Worm (Caenorhabditis elegans) whole organism, L4 larva: ENCODE data around the gene srx-29.
A peak's percentile ranks its signal among the peaks of the same experiment; 100 is the strongest.

Source experiments
- F37D6.2 ChIP-seq: sonication (generic microtip); optimal IDR thresholded peaks from 2 replicates; lab custom pipeline; 2016; ENCODE audit warnings: mild to moderate bottlenecking, missing genetic modification characterization, missing compliant biosample characterization
- T20F7.1 ChIP-seq: fragments of 200-800 bp; sonication (Bioruptor generic); optimal IDR thresholded peaks from 2 replicates; lab custom pipeline; 2018; ENCODE audit warnings: mild to moderate bottlenecking, missing genetic modification characterization, missing compliant biosample characterization
- Y5F2A.4 ChIP-seq: fragments of 200-800 bp; sonication (Bioruptor generic); optimal IDR thresholded peaks from 2 replicates; lab custom pipeline; 2018; ENCODE audit warnings: mild to moderate bottlenecking, missing genetic modification characterization, missing compliant biosample characterization
- ZK337.2 ChIP-seq: fragments of 200-800 bp; sonication (Bioruptor generic); IDR thresholded peaks from 2 replicates; pipeline ENCODE4 v1.3.6; 2022; ENCODE audit warnings: missing genetic modification reagents, missing genetic modification characterization, missing compliant biosample characterization
- aha-1 ChIP-seq: fragments of 150-350 bp; peaks from one replicate; lab custom pipeline; 2014; ENCODE audit warnings: missing biosample characterization, missing genetic modification characterization
- aly-2 ChIP-seq: sonication (generic microtip); optimal IDR thresholded peaks from 2 replicates; lab custom pipeline; 2018; ENCODE audit warnings: missing biosample characterization, missing genetic modification characterization
- arid-1 ChIP-seq: fragments of 200-800 bp; sonication (Bioruptor generic); conservative IDR thresholded peaks from 2 replicates; pipeline ENCODE4 v1.3.6; 2022; ENCODE audit warnings: missing genetic modification reagents, missing genetic modification characterization, missing compliant biosample characterization
- attf-4 ChIP-seq: sonication (generic microtip); optimal IDR thresholded peaks from 3 replicates; lab custom pipeline; 2017; ENCODE audit warnings: missing biosample characterization, missing genetic modification characterization
- ceh-28 ChIP-seq: fragments of 150-350 bp; optimal IDR thresholded peaks from 2 replicates; lab custom pipeline; 2014; ENCODE audit warnings: missing biosample characterization, missing genetic modification reagents, missing genetic modification characterization
- ceh-44 ChIP-seq: fragments of 200-800 bp; sonication (Bioruptor generic); IDR thresholded peaks from 2 replicates; pipeline ENCODE4 v1.3.6; 2022; ENCODE audit warnings: missing genetic modification reagents, missing genetic modification characterization, missing compliant biosample characterization
- daf-19 ChIP-seq: fragments of 200-800 bp; sonication (Bioruptor generic); conservative IDR thresholded peaks from 2 replicates; pipeline ENCODE4 v1.3.6; 2022; ENCODE audit warnings: missing genetic modification characterization, missing compliant biosample characterization
- dmd-6 ChIP-seq: fragments of 200-800 bp; sonication (Bioruptor generic); IDR thresholded peaks from 2 replicates; pipeline ENCODE4 v1.3.6; 2022; ENCODE audit warnings: missing genetic modification reagents, missing genetic modification characterization, missing compliant biosample characterization
- fkh-10 ChIP-seq: fragments of 150-350 bp; optimal IDR thresholded peaks from 2 replicates; lab custom pipeline; 2014; ENCODE audit warnings: missing biosample characterization, missing genetic modification reagents, missing genetic modification characterization
- fos-1 ChIP-seq: fragments of 150-350 bp; optimal IDR thresholded peaks from 2 replicates; lab custom pipeline; 2014; ENCODE audit warnings: missing biosample characterization, missing genetic modification characterization
- gei-8 ChIP-seq: fragments of 200-800 bp; sonication (Bioruptor generic); optimal IDR thresholded peaks from 2 replicates; lab custom pipeline; 2018; ENCODE audit warnings: mild to moderate bottlenecking, missing genetic modification characterization, missing compliant biosample characterization
- hif-1 ChIP-seq, 2 experiments: sonication (generic microtip); optimal IDR thresholded peaks; 2 replicates each; lab custom pipeline; 2016 to 2017; ENCODE audit warnings: missing compliant biosample characterization in 2 of 2, missing genetic modification characterization in 2 of 2, missing genetic modification reagents in 2 of 2, missing genotype in 2 of 2, mild to moderate bottlenecking in 1 of 2
- lim-7 ChIP-seq: fragments of 200-800 bp; sonication (Bioruptor generic); IDR thresholded peaks from 2 replicates; pipeline ENCODE4 v1.3.6; 2022; ENCODE audit warnings: missing genetic modification characterization, missing compliant biosample characterization
- lin-1 ChIP-seq: fragments of 200-800 bp; sonication (Bioruptor generic); IDR thresholded peaks from 2 replicates; pipeline ENCODE4 v1.3.6; 2022; ENCODE audit warnings: missing genetic modification reagents, missing genetic modification characterization, missing compliant biosample characterization
- lin-15B ChIP-seq: fragments of 150-350 bp; sonication (generic microtip); optimal IDR thresholded peaks from 3 replicates; lab custom pipeline; 2014; ENCODE audit warnings: missing biosample characterization, missing genetic modification characterization
- lin-29 ChIP-seq: fragments of 200-800 bp; sonication (Bioruptor generic); IDR thresholded peaks from 2 replicates; pipeline ENCODE4 v1.3.6; 2022; ENCODE audit warnings: missing genetic modification reagents, missing genetic modification characterization, missing compliant biosample characterization
- madf-5 ChIP-seq, 2 experiments: fragments of 200-800 bp; sonication (Bioruptor generic); IDR thresholded peaks; 2 replicates each; pipeline ENCODE4 v1.3.6; 2022; ENCODE audit warnings: missing compliant biosample characterization in 2 of 2, missing genetic modification characterization in 2 of 2
- mes-2 ChIP-seq: sonication (generic microtip); optimal IDR thresholded peaks from 2 replicates; lab custom pipeline; 2016; ENCODE audit warnings: missing genotype, mild to moderate bottlenecking, missing genetic modification characterization, missing compliant biosample characterization; ENCODE audit not compliant: poor library complexity, severe bottlenecking
- mxl-3 ChIP-seq: fragments of 200-800 bp; sonication (Bioruptor generic); optimal IDR thresholded peaks from 2 replicates; lab custom pipeline; 2018; ENCODE audit warnings: mild to moderate bottlenecking, missing genetic modification characterization, missing compliant biosample characterization
- nhr-102 ChIP-seq: sonication (generic microtip); optimal IDR thresholded peaks from 2 replicates; lab custom pipeline; 2016; ENCODE audit warnings: mild to moderate bottlenecking, missing genetic modification characterization, moderate library complexity, missing compliant biosample characterization
- nhr-111 ChIP-seq: fragments of 200-800 bp; sonication (Bioruptor generic); optimal IDR thresholded peaks from 2 replicates; lab custom pipeline; 2018; ENCODE audit warnings: mild to moderate bottlenecking, missing genetic modification characterization, missing compliant biosample characterization
- nhr-42 ChIP-seq: fragments of 200-800 bp; sonication (Bioruptor generic); IDR thresholded peaks from 2 replicates; pipeline ENCODE4 v1.3.6; 2022; ENCODE audit warnings: missing genetic modification characterization, missing compliant biosample characterization
- set-16 ChIP-seq: fragments of 200-800 bp; sonication (Bioruptor generic); IDR thresholded peaks from 2 replicates; pipeline ENCODE4 v1.3.6; 2022; ENCODE audit warnings: missing genetic modification reagents, missing genetic modification characterization, missing compliant biosample characterization
- tra-1 ChIP-seq: fragments of 200-800 bp; sonication (Bioruptor generic); IDR thresholded peaks from 2 replicates; pipeline ENCODE4 v1.3.6; 2022; ENCODE audit warnings: missing genetic modification reagents, missing genetic modification characterization, missing compliant biosample characterization
- unc-130 ChIP-seq: sonication (generic microtip); optimal IDR thresholded peaks from 2 replicates; lab custom pipeline; 2016; ENCODE audit warnings: missing genetic modification reagents, missing genetic modification characterization, missing compliant biosample characterization
- zfp-3 ChIP-seq: fragments of 200-800 bp; sonication (Bioruptor generic); conservative IDR thresholded peaks from 2 replicates; pipeline ENCODE4 v1.3.6; 2022; ENCODE audit warnings: missing genetic modification reagents, missing genetic modification characterization, missing compliant biosample characterization
- zip-2 ChIP-seq: fragments of 150-350 bp; optimal IDR thresholded peaks from 2 replicates; lab custom pipeline; 2014; ENCODE audit warnings: missing biosample characterization, missing genetic modification characterization
- ztf-11 ChIP-seq: fragments of 150-350 bp; optimal IDR thresholded peaks from 2 replicates; lab custom pipeline; 2014; ENCODE audit warnings: missing biosample characterization, missing genetic modification characterization
- ztf-7 ChIP-seq: fragments of 150-350 bp; optimal IDR thresholded peaks from 2 replicates; lab custom pipeline; 2014; ENCODE audit warnings: missing biosample characterization, missing genetic modification characterization

srx-29 gene

DNA sequence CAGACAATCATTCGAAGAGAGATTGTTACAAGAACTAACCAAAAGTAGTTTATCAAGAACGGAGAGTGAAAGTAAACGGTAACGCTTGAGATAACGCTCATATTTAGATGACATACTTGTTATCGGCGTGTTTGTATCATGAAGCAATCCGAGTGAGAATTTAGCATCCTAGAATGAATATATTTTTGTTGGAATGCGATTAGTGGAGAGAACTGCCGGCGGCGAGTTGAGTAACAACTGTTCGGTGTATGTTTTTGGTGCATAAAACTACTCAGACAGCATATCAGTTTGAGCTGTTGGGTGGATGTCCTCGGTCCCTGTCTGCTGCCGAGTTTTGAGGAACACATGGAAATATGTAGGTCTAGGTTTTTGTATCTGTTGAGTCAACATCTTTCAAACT lies 35.6 kb upstream of the srx-29 start, which contains the start of gene T23D5.3:
TSS of gene T23D5.3 (minus strand) at position 101 of the 400 bp plus-strand sequence.
- TF ChIP-seq F37D6.2 (tag; lab: Kevin White, UChicago) (no peak), ZK337.2 (GFP tag; lab: Robert Waterston, UW) (no peak), madf-5 (GFP tag; IDR thresholded peaks at IDR 0.05; lab: Robert Waterston, UW) (no peak)
- TF ChIP-seq, all 104 proteins: peak for 0

DNA sequence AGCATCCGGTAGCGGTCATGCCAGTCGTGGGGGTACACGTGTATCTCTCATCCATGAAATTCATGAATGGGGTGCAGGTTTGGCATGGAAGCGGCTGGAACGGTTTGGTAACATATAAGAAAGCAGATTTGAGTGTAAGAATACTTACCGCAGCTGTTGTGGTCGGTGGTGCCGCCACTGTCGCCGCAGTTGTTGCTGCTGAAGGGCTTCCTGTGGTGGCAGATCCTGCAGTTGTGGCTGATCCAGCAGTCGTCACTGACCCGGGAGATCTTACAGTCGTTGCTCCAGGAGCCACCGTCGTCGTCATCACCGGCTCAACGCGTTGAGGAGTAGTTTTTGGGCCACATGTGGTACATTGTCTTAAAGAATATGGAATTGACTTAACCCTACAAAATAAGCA lies 35.0 kb upstream of the srx-29 start:
- peak; percentile 64 for TF ChIP-seq set-16 (GFP tag; lab: Robert Waterston, UW)
- TF ChIP-seq aha-1 (tag; lab: Kevin White, UChicago), result peak; percentile 11
- no peak for TF ChIP-seq aly-2

DNA sequence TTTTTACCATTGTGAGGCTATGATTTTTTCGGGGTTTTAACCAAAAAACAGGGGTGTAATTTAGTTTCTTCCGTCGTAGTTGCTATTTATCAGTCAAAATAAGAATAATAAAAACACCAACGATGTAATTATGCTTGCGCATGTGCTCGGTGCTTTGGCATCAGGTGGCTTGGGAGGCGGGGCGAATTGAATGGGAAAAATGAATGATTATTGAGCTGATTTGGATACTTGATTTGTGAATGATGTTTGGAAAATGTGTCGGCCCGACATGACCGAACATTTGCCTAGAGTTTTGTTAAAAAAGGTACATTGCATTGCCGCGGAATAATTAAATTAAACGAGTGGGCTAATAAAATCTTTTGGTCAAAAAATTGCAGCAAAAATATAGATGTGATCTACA lies 34.2 kb upstream of the srx-29 start, which contains the start of gene str-38:
TSS of gene str-38 (minus strand) at position 101 of the 400 bp plus-strand sequence.
- TF ChIP-seq dmd-6 (GFP tag; lab: Robert Waterston, UW) (no peak), lin-1 (GFP tag; lab: Robert Waterston, UW) (no peak), nhr-42 (GFP tag; lab: Robert Waterston, UW) (no peak), T20F7.1 (GFP tag; lab: Kevin White, UChicago) (no peak), lin-29 (no peak), zip-2 (tag; lab: Kevin White, UChicago) (no peak), lin-15B (tag; lab: Kevin White, UChicago) (no peak), fos-1 (tag; lab: Kevin White, UChicago) (no peak)
- TF ChIP-seq, all 104 proteins: peak for 0

DNA sequence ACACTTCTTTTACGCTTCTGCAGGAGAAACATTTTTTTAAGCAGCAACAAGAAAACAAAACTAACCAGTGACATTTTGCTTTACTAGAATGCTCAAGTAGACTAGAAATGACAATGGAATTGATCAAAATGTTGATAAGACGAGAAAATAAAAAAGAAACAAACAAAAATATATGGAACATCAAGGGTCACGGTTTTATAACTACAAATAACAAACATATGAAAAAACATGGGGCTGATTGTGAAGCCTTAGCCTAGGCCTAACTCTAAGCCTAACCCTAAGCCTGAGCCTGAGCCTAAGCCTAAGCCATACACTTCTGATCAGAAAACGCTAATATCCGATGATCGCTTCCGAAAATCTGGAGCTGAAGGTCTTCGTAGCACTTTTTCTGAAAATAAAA lies 32.5 kb upstream of the srx-29 start, which contains the start of gene Y6E2A.10:
TSS of gene Y6E2A.10 (minus strand) at position 101 of the 400 bp plus-strand sequence.
- TF ChIP-seq ceh-44 (GFP tag; lab: Robert Waterston, UW) (no peak), ceh-28 (tag; lab: Kevin White, UChicago) (no peak), set-16 (GFP tag; lab: Robert Waterston, UW) (no peak), ztf-7 (tag; lab: Kevin White, UChicago) (no peak), Y5F2A.4 (no peak), tra-1 (GFP tag; lab: Robert Waterston, UW) (no peak), daf-19 (no peak), mes-2 (tag; lab: Kevin White, UChicago) (no peak), gei-8 (GFP tag; lab: Kevin White, UChicago) (no peak), zfp-3 (no peak), nhr-102 (tag; lab: Kevin White, UChicago) (no peak), fkh-10 (GFP tag; lab: Kevin White, UChicago) (no peak), lim-7 (no peak), nhr-111 (GFP tag; lab: Kevin White, UChicago) (no peak), unc-130 (GFP tag; lab: Kevin White, UChicago) (no peak), attf-4 (tag; lab: Kevin White, UChicago) (no peak)
- TF ChIP-seq, all 104 proteins: peak for 0

DNA sequence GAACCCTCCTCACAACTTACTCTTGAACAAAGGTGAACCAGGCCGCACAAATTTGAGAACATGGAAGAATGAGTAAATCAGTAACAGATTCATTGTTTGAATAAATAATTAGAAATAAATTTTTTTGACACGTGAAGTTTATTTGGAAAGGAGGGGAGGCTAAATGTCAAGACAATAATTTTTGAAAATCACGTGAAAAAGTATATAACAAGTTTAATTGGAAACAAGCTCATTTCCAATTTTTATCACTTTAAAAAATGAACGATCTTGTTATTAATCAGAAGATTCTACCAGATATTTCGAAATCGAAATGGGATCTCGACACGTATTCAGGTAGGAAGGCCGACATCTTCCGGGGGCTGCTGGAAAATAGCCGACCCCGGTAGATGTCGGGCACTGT lies 28.6 kb upstream of the srx-29 start, which contains the start of the genes irld-57 and sfxn-1.3:
TSS of gene irld-57 (minus strand) at position 101 of the 400 bp plus-strand sequence.
TSS of gene sfxn-1.3 (plus strand) at position 232 of the 400 bp plus-strand sequence.
- no peak for TF ChIP-seq ceh-28 (tag; lab: Kevin White, UChicago)
- TF ChIP-seq, all 104 proteins: peak for 0

- TF ChIP-seq hif-1 (tag; optimal IDR thresholded peaks at IDR 0.05; lab: Kevin White, UChicago), result no peak
- no peak for TF ChIP-seq zip-2 (tag; lab: Kevin White, UChicago)
- no peak for TF ChIP-seq mxl-3 (GFP tag; lab: Kevin White, UChicago)
- no peak for TF ChIP-seq attf-4 (tag; lab: Kevin White, UChicago)
- no peak for TF ChIP-seq ztf-11 (tag; lab: Kevin White, UChicago)
- no peak for TF ChIP-seq arid-1 (GFP tag; lab: Robert Waterston, UW)
Measured at ce11 chrV:15721888-15722287, 23.9 kb upstream of the srx-29 start, which contains the start of gene srh-140. Gene srh-140 (plus strand): TSS chrV:15722188.
